Fruit fly (Drosophila melanogaster): ENCODE data around the gene CG10561.

The CG10561 gene

DNA sequence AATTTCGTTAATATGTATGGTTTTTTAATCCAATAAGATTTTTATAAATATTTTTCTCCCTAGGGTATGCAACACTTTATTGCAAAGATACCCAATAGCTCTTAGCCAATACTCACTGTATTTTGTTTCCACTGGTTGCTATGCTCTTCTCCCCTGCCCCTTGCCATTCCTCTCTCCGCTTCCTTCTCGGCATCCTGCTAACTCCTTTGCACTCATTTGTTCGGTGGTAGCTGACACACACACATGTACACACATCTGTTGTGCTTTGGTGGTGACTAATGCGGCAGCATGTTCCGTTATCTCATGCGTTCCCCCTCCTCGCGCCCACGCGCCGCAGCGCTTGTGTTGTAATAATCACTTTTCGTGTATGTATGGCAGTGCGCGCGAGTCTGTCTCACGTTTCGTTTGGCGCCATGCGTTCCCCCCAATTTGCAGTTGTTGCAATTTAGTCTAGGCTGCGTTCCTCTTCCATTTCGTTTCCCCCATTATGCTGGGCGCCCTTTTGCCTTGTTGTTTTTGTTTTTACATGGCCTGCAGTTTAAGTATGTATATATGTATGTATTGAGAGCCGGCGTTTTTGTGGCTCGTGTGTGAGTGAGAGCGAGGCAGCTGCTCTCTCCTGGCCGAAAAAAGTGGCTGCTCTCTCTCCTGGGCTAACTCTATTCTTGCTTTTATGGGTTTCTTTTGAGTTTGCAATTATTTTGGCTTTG, 20.8 kb downstream of the CG10561 start, which contains the start of gene Polr1D (continued):
- TF ChIP-seq Lpt (GFP tag; optimal IDR thresholded peaks at IDR 0.05) (peak; percentile 71), dmrt99B (tag; optimal IDR thresholded peaks at IDR 0.05) (peak; percentile 24), Bdp1 (GFP tag; optimal IDR thresholded peaks at IDR 0.05) (no peak), CG9876 (GFP tag; optimal IDR thresholded peaks at IDR 0.05) (no peak), CG2199 (GFP tag; IDR thresholded peaks at IDR 0.05) (peak; percentile 79; the same call in 1 of the 3 replicates), Xbp1 (GFP tag; optimal IDR thresholded peaks at IDR 0.05) (peak; percentile 1), lov (optimal IDR thresholded peaks at IDR 0.05) (no peak), lov (GFP tag; IDR thresholded peaks at IDR 0.05) (peak; percentile 66; the same call in 1 of the 3 replicates), tio (GFP tag; optimal IDR thresholded peaks at IDR 0.05) (no peak), bigmax (GFP tag; optimal IDR thresholded peaks at IDR 0.05) (no peak), peb (GFP tag; IDR thresholded peaks at IDR 0.05) (no peak), gsb-n (tag; optimal IDR thresholded peaks at IDR 0.05) (peak; percentile 43), gcm (GFP tag; optimal IDR thresholded peaks at IDR 0.05) (peak; percentile 30), onecut (GFP tag; IDR thresholded peaks at IDR 0.05) (no peak), lbe (GFP tag; optimal IDR thresholded peaks at IDR 0.05) (no peak), emc (GFP tag; optimal IDR thresholded peaks at IDR 0.05) (no peak), Nf-YA (GFP tag; IDR thresholded peaks at IDR 0.05) (no peak), CG18011 (GFP tag; optimal IDR thresholded peaks at IDR 0.05) (no peak), CG18262 (tag; optimal IDR thresholded peaks at IDR 0.05) (peak; percentile 19), tx (GFP tag; optimal IDR thresholded peaks at IDR 0.05) (no peak), E2f1 (GFP tag; IDR thresholded peaks at IDR 0.05) (no peak), yki (optimal IDR thresholded peaks at IDR 0.05) (peak; percentile 32), z (GFP tag; IDR thresholded peaks at IDR 0.05) (peak; percentile 79), NK7.1 (GFP tag; optimal IDR thresholded peaks at IDR 0.05) (no peak), CG1024 (GFP tag; IDR thresholded peaks at IDR 0.05) (no peak), ems (GFP tag; optimal IDR thresholded peaks at IDR 0.05) (no peak), CG5180 (GFP tag; optimal IDR thresholded peaks at IDR 0.05) (no peak), H15 (GFP tag; IDR thresholded peaks at IDR 0.05) (no peak), Med (GFP tag) (peak; percentile 80), insv (GFP tag; optimal IDR thresholded peaks at IDR 0.05) (peak; percentile 55 to 98), run (tag; optimal IDR thresholded peaks at IDR 0.05) (no peak), ERR (GFP tag; optimal IDR thresholded peaks at IDR 0.05) (no peak), exex (tag; optimal IDR thresholded peaks at IDR 0.05) (no peak), CG8359 (GFP tag; optimal IDR thresholded peaks at IDR 0.05; ENCODE audit: borderline replicate concordance) (no peak), CG30431 (GFP tag; optimal IDR thresholded peaks at IDR 0.05) (no peak), dysf (GFP tag; IDR thresholded peaks at IDR 0.05) (peak; percentile 21; the same call in 1 of the 3 replicates), CG13287 (GFP tag; IDR thresholded peaks at IDR 0.05; ENCODE audit: partially characterized antibody) (peak; percentile 43), sisA (GFP tag; IDR thresholded peaks at IDR 0.05) (0 out of 2 replicates have a peak, but pooled peaks have one; percentile 16), Kr (GFP tag; optimal IDR thresholded peaks at IDR 0.05) (peak; percentile 69), CG8478 (optimal IDR thresholded peaks at IDR 0.05) (peak; percentile 82), pfk (GFP tag; optimal IDR thresholded peaks at IDR 0.05) (peak; percentile 100), cato (GFP tag; optimal IDR thresholded peaks at IDR 0.05; ENCODE audit: borderline replicate concordance) (no peak), CG9932 (GFP tag; IDR thresholded peaks at IDR 0.05) (no peak), pb (GFP tag; optimal IDR thresholded peaks at IDR 0.05) (no peak), mirr (GFP tag; optimal IDR thresholded peaks at IDR 0.05) (peak; percentile 76), Atf6 (GFP tag; IDR thresholded peaks at IDR 0.05) (no peak; the same call in 1 of the 2 replicates), TFAM (GFP tag; optimal IDR thresholded peaks at IDR 0.05) (no peak), zfh1 (GFP tag; IDR thresholded peaks at IDR 0.05) (no peak), crc (GFP tag; optimal IDR thresholded peaks at IDR 0.05) (no peak), Ets65A (GFP tag) (no peak), pho (GFP tag; optimal IDR thresholded peaks at IDR 0.05) (no peak), nmo (GFP tag; optimal IDR thresholded peaks at IDR 0.05) (peak; percentile 24)

Data from whole organism, embryonic.